Worm (Caenorhabditis elegans): Measurements from ENCODE around the gene H03E18.2.

Gene H03E18.2

ce11 chrX:8477048-8477806, 43.1 kb downstream of the H03E18.2 start (continued):
- TF ChIP-seq rbr-2 (tag; optimal IDR thresholded peaks at IDR 0.05) (peak; percentile 37), nhr-102 (tag; optimal IDR thresholded peaks at IDR 0.05) (peak; percentile 72), madf-5 (GFP tag; IDR thresholded peaks at IDR 0.05) (peak in 1 of 2 experiments; percentile 65; a peak in 1 of 4 replicates), dpl-1 (GFP tag; optimal IDR thresholded peaks at IDR 0.05) (peak; percentile 22), mdl-1 (tag; optimal IDR thresholded peaks at IDR 0.05) (peak; percentile 91 to 94), nhr-42 (GFP tag; IDR thresholded peaks at IDR 0.05) (peak; percentile 36; the same call in 1 of the 2 replicates)

ce11 chrX:8476308-8476707, 44.0 kb downstream of the H03E18.2 start:
- TF ChIP-seq ZK337.2 (GFP tag; IDR thresholded peaks at IDR 0.05) = no peak
- no peak for TF ChIP-seq madf-5 (GFP tag; IDR thresholded peaks at IDR 0.05)
- 0 out of 2 replicates have a peak, but pooled peaks have one; percentile 27 for TF ChIP-seq tra-1 (GFP tag; IDR thresholded peaks at IDR 0.05)
- no peak for TF ChIP-seq zip-2 (tag; optimal IDR thresholded peaks at IDR 0.05)
- 0 out of 2 replicates have a peak, but pooled peaks have one; percentile 6 for TF ChIP-seq dmd-6 (GFP tag; IDR thresholded peaks at IDR 0.05)
- peak; percentile 11 for TF ChIP-seq mes-2 (tag; optimal IDR thresholded peaks at IDR 0.05; ENCODE audit: poor library complexity, severe bottlenecking)
- peak in 1 of 2 experiments; percentile 46 for TF ChIP-seq mdl-1 (tag; optimal IDR thresholded peaks at IDR 0.05)
- TF ChIP-seq mep-1 (tag; optimal IDR thresholded peaks at IDR 0.05) = peak; percentile 12
- TF ChIP-seq vab-7 (GFP tag; IDR thresholded peaks at IDR 0.05) = no peak
- peak; percentile 77 for TF ChIP-seq aha-1 (tag)
- no peak for TF ChIP-seq nhr-11 (tag; optimal IDR thresholded peaks at IDR 0.05)
- no peak for TF ChIP-seq nhr-102 (tag; optimal IDR thresholded peaks at IDR 0.05)
- TF ChIP-seq fkh-10 (GFP tag; optimal IDR thresholded peaks at IDR 0.05) = peak; percentile 61
- TF ChIP-seq unc-39 (tag; optimal IDR thresholded peaks at IDR 0.05) = no peak
- peak in 1 of 2 experiments; percentile 10 for TF ChIP-seq lsy-2 (tag; optimal IDR thresholded peaks at IDR 0.05)
- no peak for TF ChIP-seq lin-29 (GFP tag; IDR thresholded peaks at IDR 0.05)
- peak; percentile 7 for TF ChIP-seq hlh-30 (tag; optimal IDR thresholded peaks at IDR 0.05; ENCODE audit: insufficient read depth)
- peak; percentile 31 for TF ChIP-seq gei-8 (GFP tag; optimal IDR thresholded peaks at IDR 0.05)

- TF ChIP-seq unc-62 (GFP tag; optimal IDR thresholded peaks at IDR 0.05 in 1 of 2) (peak in 1 of 2 experiments; percentile 82), unc-62 (tag; optimal IDR thresholded peaks at IDR 0.05) (no peak), lin-13 (GFP tag; optimal IDR thresholded peaks at IDR 0.05) (no peak), aha-1 (tag) (peak; percentile 74)
Measured at ce11 chrX:8475759-8476228, 44.5 kb downstream of the H03E18.2 start, which contains the start of gene nhr-14. nhr-14 (minus strand) TSS chrX:8476178.

- TF ChIP-seq spr-1 (tag; optimal IDR thresholded peaks at IDR 0.05) (no peak), nhr-237 (tag; optimal IDR thresholded peaks at IDR 0.05) (peak; percentile 47), nhr-48 (tag; optimal IDR thresholded peaks at IDR 0.05) (peak; percentile 88), mxl-2 (GFP tag; conservative IDR thresholded peaks at IDR 0.05) (no peak), zfp-2 (tag; optimal IDR thresholded peaks at IDR 0.05) (no peak), daf-8 (GFP tag; IDR thresholded peaks at IDR 0.05) (no peak), zfp-3 (GFP tag; conservative IDR thresholded peaks at IDR 0.05) (no peak), nhr-6 (tag; optimal IDR thresholded peaks at IDR 0.05) (peak; percentile 28), aha-1 (tag) (peak; percentile 98), ZK337.2 (GFP tag; IDR thresholded peaks at IDR 0.05) (no peak), ZK546.5 (tag; optimal IDR thresholded peaks at IDR 0.05) (no peak), dmd-6 (GFP tag; IDR thresholded peaks at IDR 0.05) (peak; percentile 50), dmd-9 (GFP tag; IDR thresholded peaks at IDR 0.05) (no peak), nhr-10 (tag; optimal IDR thresholded peaks at IDR 0.05) (peak; percentile 95), nhr-42 (GFP tag; IDR thresholded peaks at IDR 0.05) (no peak), Y5F2A.4 (GFP tag; optimal IDR thresholded peaks at IDR 0.05) (no peak), skn-1 (tag; optimal IDR thresholded peaks at IDR 0.05) (no peak), cey-2 (tag; optimal IDR thresholded peaks at IDR 0.05; ENCODE audit: borderline replicate concordance, insufficient read depth) (peak; percentile 56), F10B5.3 (tag; optimal IDR thresholded peaks at IDR 0.05) (no peak), rbr-2 (tag; optimal IDR thresholded peaks at IDR 0.05) (peak; percentile 28), ama-1 (optimal IDR thresholded peaks at IDR 0.05) (no peak), ceh-82 (tag; optimal IDR thresholded peaks at IDR 0.05) (no peak), dpl-1 (GFP tag; optimal IDR thresholded peaks at IDR 0.05) (no peak), Y105C5A.15 (GFP tag; IDR thresholded peaks at IDR 0.05) (no peak), duxl-1 (tag; optimal IDR thresholded peaks at IDR 0.05; ENCODE audit: poor library complexity) (no peak), nhr-102 (tag; optimal IDR thresholded peaks at IDR 0.05) (peak; percentile 23), ztf-7 (tag; optimal IDR thresholded peaks at IDR 0.05) (no peak)
Measured at ce11 chrX:8475142-8475541, 45.2 kb downstream of the H03E18.2 start.
